Worm (Caenorhabditis elegans): ENCODE measurements around the gene R01E6.2.

Gene R01E6.2

ce11 chrX:13544544-13545021, 21.8 kb downstream of the R01E6.2 start:
- no peak for TF ChIP-seq nhr-237 (tag; optimal IDR thresholded peaks at IDR 0.05)
- peak; percentile 25 for TF ChIP-seq ces-1 (GFP tag; optimal IDR thresholded peaks at IDR 0.05)

ce11 chrX:13543350-13543749, 23.0 kb downstream of the R01E6.2 start:
- TF ChIP-seq nhr-76 (tag; optimal IDR thresholded peaks at IDR 0.05) (no peak), lsy-2 (tag; optimal IDR thresholded peaks at IDR 0.05) (no peak), hlh-1 (tag; optimal IDR thresholded peaks at IDR 0.05) (no peak), blmp-1 (tag; optimal IDR thresholded peaks at IDR 0.05) (no peak), sem-2 (GFP tag; optimal IDR thresholded peaks at IDR 0.05) (no peak), elt-3 (tag; optimal IDR thresholded peaks at IDR 0.05) (no peak), mep-1 (tag; optimal IDR thresholded peaks at IDR 0.05) (no peak), tbx-8 (GFP tag; optimal IDR thresholded peaks at IDR 0.05) (no peak), ceh-39 (tag; optimal IDR thresholded peaks at IDR 0.05) (no peak), elt-1 (tag; optimal IDR thresholded peaks at IDR 0.05; ENCODE audit: borderline replicate concordance, insufficient read depth) (no peak), ham-2 (GFP tag; optimal IDR thresholded peaks at IDR 0.05) (no peak), pha-4 (tag; optimal IDR thresholded peaks at IDR 0.05) (no peak), flh-1 (GFP tag; optimal IDR thresholded peaks at IDR 0.05) (no peak)

- TF ChIP-seq nhr-12 (tag; optimal IDR thresholded peaks at IDR 0.05) (no peak), ces-1 (GFP tag; optimal IDR thresholded peaks at IDR 0.05) (peak; percentile 51)
Measured at ce11 chrX:13542757-13543156, 23.6 kb downstream of the R01E6.2 start.

ce11 chrX:13542236-13542635, 24.1 kb downstream of the R01E6.2 start, which contains the start of gene cah-4:
cah-4 (plus strand) TSS chrX:13542574.
- TF ChIP-seq zip-8 (tag; optimal IDR thresholded peaks at IDR 0.05) (no peak), elt-3 (tag; optimal IDR thresholded peaks at IDR 0.05) (no peak), lsy-2 (tag; optimal IDR thresholded peaks at IDR 0.05) (no peak), drap-1 (GFP tag; optimal IDR thresholded peaks at IDR 0.05) (no peak), ham-2 (GFP tag; optimal IDR thresholded peaks at IDR 0.05) (no peak), unc-39 (tag; optimal IDR thresholded peaks at IDR 0.05) (no peak), sem-2 (GFP tag; optimal IDR thresholded peaks at IDR 0.05) (no peak), nhr-28 (tag; optimal IDR thresholded peaks at IDR 0.05) (no peak), M03D4.4 (tag; optimal IDR thresholded peaks at IDR 0.05) (no peak), hlh-1 (tag; optimal IDR thresholded peaks at IDR 0.05) (no peak), nhr-76 (tag; optimal IDR thresholded peaks at IDR 0.05) (no peak), elt-1 (tag; optimal IDR thresholded peaks at IDR 0.05; ENCODE audit: borderline replicate concordance, insufficient read depth) (no peak), nhr-2 (tag; optimal IDR thresholded peaks at IDR 0.05) (no peak), lin-13 (tag; optimal IDR thresholded peaks at IDR 0.05) (no peak), mab-5 (tag; optimal IDR thresholded peaks at IDR 0.05) (no peak), mep-1 (tag; optimal IDR thresholded peaks at IDR 0.05) (no peak)

ce11 chrX:13541335-13541734, 25.0 kb downstream of the R01E6.2 start:
- TF ChIP-seq pha-4 (tag; optimal IDR thresholded peaks at IDR 0.05) (no peak), flh-1 (GFP tag; optimal IDR thresholded peaks at IDR 0.05) (no peak), ztf-11 (tag; optimal IDR thresholded peaks at IDR 0.05) (no peak), ces-1 (GFP tag; optimal IDR thresholded peaks at IDR 0.05) (no peak), bed-3 (GFP tag; optimal IDR thresholded peaks at IDR 0.05) (no peak), tbx-8 (GFP tag; optimal IDR thresholded peaks at IDR 0.05) (no peak)

ce11 chrX:13539701-13540100, 26.6 kb downstream of the R01E6.2 start:
- TF ChIP-seq sptf-1 (tag; optimal IDR thresholded peaks at IDR 0.05) (no peak), snpc-4 (tag; optimal IDR thresholded peaks at IDR 0.05) (no peak), nhr-2 (tag; optimal IDR thresholded peaks at IDR 0.05) (no peak), nhr-28 (tag; optimal IDR thresholded peaks at IDR 0.05) (no peak), M03D4.4 (tag; optimal IDR thresholded peaks at IDR 0.05) (no peak), lsy-2 (tag; optimal IDR thresholded peaks at IDR 0.05) (no peak), ceh-39 (tag; optimal IDR thresholded peaks at IDR 0.05) (no peak), bed-3 (GFP tag; optimal IDR thresholded peaks at IDR 0.05) (no peak), hlh-1 (tag; optimal IDR thresholded peaks at IDR 0.05) (no peak), mls-2 (tag; optimal IDR thresholded peaks at IDR 0.05) (no peak), lin-13 (tag; optimal IDR thresholded peaks at IDR 0.05) (no peak), mab-5 (tag; optimal IDR thresholded peaks at IDR 0.05) (no peak), elt-1 (tag; optimal IDR thresholded peaks at IDR 0.05; ENCODE audit: borderline replicate concordance, insufficient read depth) (no peak), pha-4 (tag; optimal IDR thresholded peaks at IDR 0.05) (no peak), ceh-43 (GFP tag; optimal IDR thresholded peaks at IDR 0.05) (no peak), zip-8 (tag; optimal IDR thresholded peaks at IDR 0.05) (no peak), nhr-12 (tag; optimal IDR thresholded peaks at IDR 0.05) (no peak), unc-62 (GFP tag; optimal IDR thresholded peaks at IDR 0.05) (no peak), cnd-1 (tag; optimal IDR thresholded peaks at IDR 0.05) (no peak), unc-39 (tag; optimal IDR thresholded peaks at IDR 0.05) (no peak)
